Fruit fly (Drosophila melanogaster): Measurements from ENCODE around the gene Pak3.

- no peak for TF ChIP-seq Oaz (GFP tag; IDR thresholded peaks at IDR 0.05)
- no peak for TF ChIP-seq repo (GFP tag; optimal IDR thresholded peaks at IDR 0.05)
- TF ChIP-seq CG1602 (GFP tag; optimal IDR thresholded peaks at IDR 0.05) = no peak
- TF ChIP-seq Asciz (GFP tag; optimal IDR thresholded peaks at IDR 0.05) = no peak
- no peak for TF ChIP-seq CG14710 (tag; optimal IDR thresholded peaks at IDR 0.05)
- no peak for TF ChIP-seq Scr (GFP tag; IDR thresholded peaks at IDR 0.05; ENCODE audit: partially characterized antibody)
- no peak for TF ChIP-seq CG9727 (GFP tag; optimal IDR thresholded peaks at IDR 0.05)
- TF ChIP-seq CG8388 (GFP tag; optimal IDR thresholded peaks at IDR 0.05) = no peak
- no peak for TF ChIP-seq CG30020 (tag; optimal IDR thresholded peaks at IDR 0.05)
- TF ChIP-seq Dbx (GFP tag; IDR thresholded peaks at IDR 0.05) = no peak
- TF ChIP-seq mld (GFP tag; IDR thresholded peaks at IDR 0.05; ENCODE audit: partially characterized antibody) = no peak
- TF ChIP-seq CG1832 (GFP tag; optimal IDR thresholded peaks at IDR 0.05) = peak; percentile 90
- no peak for TF ChIP-seq usp (GFP tag; optimal IDR thresholded peaks at IDR 0.05)
- no peak for TF ChIP-seq danr (GFP tag; IDR thresholded peaks at IDR 0.05)
These were observed 30.3 kb downstream of the Pak3 start for dm6 chr3R:16423323-16423722.
